Fruit fly (Drosophila melanogaster): Measurements from ENCODE around the gene CG33223.

- no peak for TF ChIP-seq Hr4 (GFP tag; optimal IDR thresholded peaks at IDR 0.05)
- TF ChIP-seq dac (GFP tag; optimal IDR thresholded peaks at IDR 0.05) = no peak
- no peak for TF ChIP-seq esn (GFP tag; optimal IDR thresholded peaks at IDR 0.05)
Observed at dm6 chrX:8421449-8421795, 62.3 kb downstream of the CG33223 start.
